Worm (Caenorhabditis elegans): Measurements from ENCODE around the gene F29G9.1.

Gene F29G9.1

DNA sequence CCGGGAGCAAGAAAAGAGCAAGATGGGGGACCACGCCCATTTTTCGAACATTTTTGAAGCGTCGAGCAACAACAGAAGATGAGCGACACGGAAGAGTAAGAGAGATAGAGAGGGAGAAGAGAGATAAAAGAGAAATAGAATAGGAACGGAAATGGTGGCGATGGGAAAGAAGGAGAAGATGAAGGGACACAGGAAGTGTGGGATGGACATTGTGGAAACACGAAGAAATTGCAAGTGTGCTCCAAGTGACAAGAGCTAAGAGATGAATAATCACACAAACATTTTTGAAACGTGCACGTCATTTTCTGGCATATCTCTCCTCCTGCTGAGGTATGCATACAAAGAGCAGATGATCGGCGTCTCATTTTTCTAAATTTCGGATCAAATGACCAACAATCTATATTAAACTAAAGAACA lies 8.3 kb upstream of the F29G9.1 start (continued):
- TF ChIP-seq ceh-83 (GFP tag; optimal IDR thresholded peaks at IDR 0.05) (no peak), pha-4 (tag; optimal IDR thresholded peaks at IDR 0.05) (no peak), ztf-11 (tag; optimal IDR thresholded peaks at IDR 0.05) (no peak), mls-2 (tag; optimal IDR thresholded peaks at IDR 0.05) (no peak)

DNA sequence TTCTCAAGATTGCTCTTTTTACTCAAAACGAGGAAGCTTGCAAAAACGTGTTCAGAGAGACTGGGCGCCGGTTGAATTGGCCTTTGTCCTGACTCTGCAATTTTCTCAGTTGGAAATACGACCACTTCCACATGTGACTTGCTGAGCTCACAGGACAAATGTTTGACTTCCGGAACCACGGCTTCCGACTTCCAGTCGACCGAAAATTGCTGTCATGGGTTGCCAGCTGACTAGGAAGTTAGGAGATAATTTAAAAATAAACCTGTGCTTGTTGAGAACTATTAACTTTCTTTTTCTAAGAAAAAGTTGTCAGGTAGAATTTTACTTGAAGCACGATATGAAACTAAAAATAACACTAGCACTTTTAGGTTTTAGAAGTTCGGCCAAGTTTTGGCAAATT lies 7.3 kb upstream of the F29G9.1 start:
- TF ChIP-seq zip-8 (tag; optimal IDR thresholded peaks at IDR 0.05), result no peak
- no peak for TF ChIP-seq unc-39 (tag; optimal IDR thresholded peaks at IDR 0.05)
- no peak for TF ChIP-seq elt-3 (tag; optimal IDR thresholded peaks at IDR 0.05)
- no peak for TF ChIP-seq pha-4 (tag; optimal IDR thresholded peaks at IDR 0.05)
- TF ChIP-seq lsy-2 (tag; optimal IDR thresholded peaks at IDR 0.05), result no peak
- TF ChIP-seq drap-1 (GFP tag; optimal IDR thresholded peaks at IDR 0.05), result no peak
- no peak for TF ChIP-seq mep-1 (tag; optimal IDR thresholded peaks at IDR 0.05)

DNA sequence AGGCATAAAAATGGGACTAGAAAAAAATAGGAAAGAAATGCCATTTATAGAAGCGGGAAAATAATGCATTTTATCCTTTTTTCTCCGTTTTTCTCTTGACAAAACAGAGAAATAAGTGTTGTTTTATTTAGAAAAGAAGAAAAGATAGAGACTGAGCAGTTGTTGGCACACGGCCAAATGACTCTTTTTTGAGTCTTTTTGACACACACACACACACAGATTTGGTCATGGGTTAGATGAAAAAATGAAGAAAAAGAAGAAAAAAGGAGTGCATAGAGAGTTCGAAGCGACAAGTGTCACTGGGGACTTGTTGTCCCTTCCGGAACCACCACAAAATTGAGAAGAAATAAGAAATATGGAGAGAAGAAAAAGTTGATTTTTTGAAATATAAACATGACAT lies 5.4 kb upstream of the F29G9.1 start:
- peak; percentile 22 for TF ChIP-seq ces-1 (GFP tag; optimal IDR thresholded peaks at IDR 0.05)
- no peak for TF ChIP-seq unc-120 (tag; optimal IDR thresholded peaks at IDR 0.05; ENCODE audit: poor library complexity, severe bottlenecking)

DNA sequence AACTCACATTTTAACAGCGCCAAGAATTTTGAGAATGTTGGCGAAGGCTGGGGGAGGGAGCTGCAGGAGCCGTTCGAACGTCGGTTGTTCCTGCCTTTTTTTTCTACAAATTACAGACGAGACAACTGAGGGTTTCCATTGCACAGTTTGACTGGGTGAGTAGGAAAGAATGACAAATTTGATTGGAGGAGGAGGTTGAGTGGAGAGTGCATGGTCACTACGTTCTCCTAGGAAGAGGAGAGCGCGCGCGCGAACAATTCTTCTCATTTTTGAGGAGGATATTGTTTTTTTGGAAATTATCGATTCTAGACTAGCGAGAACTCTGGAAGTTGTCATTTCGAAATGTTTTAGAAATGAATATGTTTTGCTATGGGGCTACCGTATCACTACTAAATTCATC lies 4.2 kb upstream of the F29G9.1 start, which contains the start of gene dhs-17:
dhs-17 (minus strand) TSS at position 101 of the 400 bp plus-strand sequence.
- TF ChIP-seq ces-1 (GFP tag; optimal IDR thresholded peaks at IDR 0.05), result no peak
- no peak for TF ChIP-seq blmp-1 (tag; optimal IDR thresholded peaks at IDR 0.05)
- no peak for TF ChIP-seq drap-1 (GFP tag; optimal IDR thresholded peaks at IDR 0.05)
- no peak for TF ChIP-seq nhr-76 (tag; optimal IDR thresholded peaks at IDR 0.05)
- no peak for TF ChIP-seq snpc-4 (tag; optimal IDR thresholded peaks at IDR 0.05)
- TF ChIP-seq ztf-11 (tag; optimal IDR thresholded peaks at IDR 0.05), result no peak
- TF ChIP-seq ceh-39 (tag; optimal IDR thresholded peaks at IDR 0.05), result no peak
- no peak for TF ChIP-seq lsy-2 (tag; optimal IDR thresholded peaks at IDR 0.05)
- TF ChIP-seq unc-120 (tag; optimal IDR thresholded peaks at IDR 0.05; ENCODE audit: poor library complexity, severe bottlenecking), result no peak
- TF ChIP-seq mls-2 (tag; optimal IDR thresholded peaks at IDR 0.05), result no peak
- TF ChIP-seq sptf-1 (tag; optimal IDR thresholded peaks at IDR 0.05), result no peak

DNA sequence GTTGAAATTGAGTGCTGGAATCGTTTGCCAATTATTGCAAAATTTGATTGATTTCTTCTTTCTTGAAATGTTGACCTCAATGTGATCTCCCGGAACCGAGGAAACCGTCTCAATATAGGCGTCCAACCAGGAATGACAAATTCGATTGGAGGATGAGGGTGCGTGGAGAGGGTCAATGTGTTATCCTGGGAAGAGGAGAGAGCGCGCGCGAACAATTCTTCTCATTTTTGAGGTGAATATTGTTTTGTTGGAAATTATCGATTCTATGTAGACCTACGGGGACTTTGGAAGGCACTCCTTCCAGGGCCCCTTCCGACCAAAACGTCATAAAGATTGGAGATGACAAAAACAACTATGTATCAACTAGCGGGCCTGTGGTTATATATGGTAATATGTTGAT lies 2.4 kb upstream of the F29G9.1 start:
- TF ChIP-seq ztf-11 (tag; optimal IDR thresholded peaks at IDR 0.05) (no peak), nhr-28 (tag; optimal IDR thresholded peaks at IDR 0.05) (no peak), blmp-1 (tag; optimal IDR thresholded peaks at IDR 0.05) (no peak), drap-1 (GFP tag; optimal IDR thresholded peaks at IDR 0.05) (no peak), mep-1 (tag; optimal IDR thresholded peaks at IDR 0.05) (no peak), nhr-76 (tag; optimal IDR thresholded peaks at IDR 0.05) (no peak), unc-62 (GFP tag; optimal IDR thresholded peaks at IDR 0.05) (no peak), elt-1 (tag; optimal IDR thresholded peaks at IDR 0.05; ENCODE audit: borderline replicate concordance, insufficient read depth) (no peak), pha-4 (tag; optimal IDR thresholded peaks at IDR 0.05) (no peak), bed-3 (GFP tag; optimal IDR thresholded peaks at IDR 0.05) (no peak), hlh-1 (tag; optimal IDR thresholded peaks at IDR 0.05) (no peak), ceh-39 (tag; optimal IDR thresholded peaks at IDR 0.05) (no peak), ham-2 (GFP tag; optimal IDR thresholded peaks at IDR 0.05) (no peak), elt-3 (tag; optimal IDR thresholded peaks at IDR 0.05) (no peak)

DNA sequence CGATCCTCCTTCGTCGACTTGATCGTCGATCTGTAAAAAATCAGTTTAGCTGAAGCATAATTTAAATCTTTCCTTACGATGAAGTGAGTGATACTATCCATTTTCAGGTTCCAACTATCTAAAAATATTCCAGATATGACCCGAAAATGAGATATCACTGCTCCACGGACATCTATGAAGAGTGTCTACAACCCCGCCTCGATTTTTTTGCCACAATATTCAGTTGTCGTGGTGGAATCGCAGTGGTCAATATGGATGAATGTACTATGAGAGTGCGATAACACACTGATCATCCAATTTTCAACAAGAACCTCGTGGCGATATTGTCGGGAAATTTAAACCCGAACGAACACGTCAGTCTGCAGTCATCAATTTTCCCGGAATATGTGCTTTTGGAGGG lies 2.5 kb downstream of the F29G9.1 start, which contains the start of gene R01B10.2:
R01B10.2 (minus strand) TSS at position 101 of the 400 bp plus-strand sequence.
- TF ChIP-seq drap-1 (GFP tag; optimal IDR thresholded peaks at IDR 0.05) (no peak), zip-8 (tag; optimal IDR thresholded peaks at IDR 0.05) (no peak), ceh-83 (GFP tag; optimal IDR thresholded peaks at IDR 0.05) (no peak), sptf-1 (tag; optimal IDR thresholded peaks at IDR 0.05) (no peak), unc-120 (tag; optimal IDR thresholded peaks at IDR 0.05; ENCODE audit: poor library complexity, severe bottlenecking) (no peak), pha-4 (tag; optimal IDR thresholded peaks at IDR 0.05) (no peak), mab-5 (tag; optimal IDR thresholded peaks at IDR 0.05) (no peak), bed-3 (GFP tag; optimal IDR thresholded peaks at IDR 0.05) (no peak), ceh-43 (GFP tag; optimal IDR thresholded peaks at IDR 0.05) (no peak), elt-3 (tag; optimal IDR thresholded peaks at IDR 0.05) (no peak), M03D4.4 (tag; optimal IDR thresholded peaks at IDR 0.05) (no peak), tbx-8 (GFP tag; optimal IDR thresholded peaks at IDR 0.05) (no peak), lin-13 (tag; optimal IDR thresholded peaks at IDR 0.05) (no peak), mls-2 (tag; optimal IDR thresholded peaks at IDR 0.05) (no peak)
